Worm (Caenorhabditis elegans) whole organism, mixed stage, embryonic: Measurements from ENCODE around the gene comt-4.
"Not testable (repeated sequence)": the region's sequence is repeated elsewhere in the genome, so short reads cannot be mapped to it uniquely, and the experiment has no call there.

Source experiments
- bed-3 ChIP-seq: fragments of 200-800 bp; sonication (Bioruptor generic); optimal IDR thresholded peaks from 3 replicates; lab custom pipeline; 2018; ENCODE audit warnings: mild to moderate bottlenecking, missing genetic modification characterization, moderate library complexity, missing compliant biosample characterization
- blmp-1 ChIP-seq: fragments of 150-350 bp; optimal IDR thresholded peaks from 2 replicates; lab custom pipeline; 2014; ENCODE audit warnings: missing biosample characterization, missing genetic modification characterization
- ceh-39 ChIP-seq: fragments of 150-350 bp; optimal IDR thresholded peaks from 2 replicates; lab custom pipeline; 2014; ENCODE audit warnings: missing biosample characterization, missing genetic modification characterization
- ceh-43 ChIP-seq: fragments of 200-800 bp; sonication (Bioruptor generic); optimal IDR thresholded peaks from 2 replicates; lab custom pipeline; 2018; ENCODE audit warnings: mild to moderate bottlenecking, missing genetic modification characterization, moderate library complexity, missing compliant biosample characterization
- cnd-1 ChIP-seq: fragments of 200-800 bp; sonication (Bioruptor generic); optimal IDR thresholded peaks from 2 replicates; lab custom pipeline; 2018; ENCODE audit warnings: mild to moderate bottlenecking, missing genetic modification characterization, missing compliant biosample characterization
- drap-1 ChIP-seq: fragments of 200-800 bp; sonication (Bioruptor generic); optimal IDR thresholded peaks from 3 replicates; lab custom pipeline; 2018; ENCODE audit warnings: mild to moderate bottlenecking, missing genetic modification characterization, missing compliant biosample characterization
- elt-1 ChIP-seq: sonication (generic microtip); optimal IDR thresholded peaks from 2 replicates; lab custom pipeline; 2017; ENCODE audit warnings: missing genetic modification characterization, mild to moderate bottlenecking, missing compliant biosample characterization, antibody characterized with exemption, moderate library complexity, borderline replicate concordance; ENCODE audit not compliant: insufficient read depth
- elt-3 ChIP-seq: fragments of 150-350 bp; optimal IDR thresholded peaks from 2 replicates; lab custom pipeline; 2014; ENCODE audit warnings: missing biosample characterization, missing genetic modification characterization
- flh-1 ChIP-seq: fragments of 200-800 bp; sonication (Bioruptor generic); optimal IDR thresholded peaks from 2 replicates; lab custom pipeline; 2018; ENCODE audit warnings: mild to moderate bottlenecking, missing genetic modification characterization, moderate library complexity, missing compliant biosample characterization
- hlh-1 ChIP-seq: fragments of 150-350 bp; optimal IDR thresholded peaks from 2 replicates; lab custom pipeline; 2014; ENCODE audit warnings: missing biosample characterization, missing genetic modification reagents, missing genetic modification characterization
- lin-32 ChIP-seq: fragments of 200-800 bp; sonication (Bioruptor generic); optimal IDR thresholded peaks from 2 replicates; lab custom pipeline; 2018; ENCODE audit warnings: mild to moderate bottlenecking, missing genetic modification characterization, missing compliant biosample characterization
- lsy-2 ChIP-seq: fragments of 150-350 bp; optimal IDR thresholded peaks from 2 replicates; lab custom pipeline; 2014; ENCODE audit warnings: missing biosample characterization, missing genetic modification characterization
- mab-5 ChIP-seq: fragments of 150-350 bp; optimal IDR thresholded peaks from 2 replicates; lab custom pipeline; 2014; ENCODE audit warnings: missing biosample characterization, missing genetic modification characterization
- mls-2 ChIP-seq: sonication (generic microtip); optimal IDR thresholded peaks from 2 replicates; lab custom pipeline; 2016; ENCODE audit warnings: mild to moderate bottlenecking, missing genetic modification characterization, moderate library complexity, missing compliant biosample characterization
- nhr-12 ChIP-seq: fragments of 150-350 bp; optimal IDR thresholded peaks from 2 replicates; lab custom pipeline; 2014; ENCODE audit warnings: missing biosample characterization, missing genetic modification characterization
- nhr-2 ChIP-seq: fragments of 150-350 bp; optimal IDR thresholded peaks from 2 replicates; lab custom pipeline; 2014; ENCODE audit warnings: missing biosample characterization, missing genetic modification characterization
- nhr-237 ChIP-seq: fragments of 150-350 bp; optimal IDR thresholded peaks from 2 replicates; lab custom pipeline; 2014; ENCODE audit warnings: missing biosample characterization, missing genetic modification characterization
- nhr-28 ChIP-seq: fragments of 150-350 bp; optimal IDR thresholded peaks from 2 replicates; lab custom pipeline; 2014; ENCODE audit warnings: missing biosample characterization, missing genetic modification characterization
- nhr-76 ChIP-seq: sonication (generic microtip); optimal IDR thresholded peaks from 2 replicates; lab custom pipeline; 2017; ENCODE audit warnings: missing biosample characterization, missing genetic modification characterization
- pha-4 ChIP-seq: fragments of 150-350 bp; optimal IDR thresholded peaks from 2 replicates; lab custom pipeline; 2018; ENCODE audit warnings: missing biosample characterization, missing genetic modification reagents, missing genetic modification characterization
- sem-2 ChIP-seq: fragments of 200-800 bp; sonication (Bioruptor generic); optimal IDR thresholded peaks from 2 replicates; lab custom pipeline; 2018; ENCODE audit warnings: mild to moderate bottlenecking, missing genetic modification characterization, missing compliant biosample characterization
- snpc-4 ChIP-seq: fragments of 150-350 bp; optimal IDR thresholded peaks from 2 replicates; lab custom pipeline; 2014; ENCODE audit warnings: missing biosample characterization, missing genetic modification characterization
- sptf-1 ChIP-seq: sonication (generic microtip); optimal IDR thresholded peaks from 2 replicates; lab custom pipeline; 2017; ENCODE audit warnings: mild to moderate bottlenecking, missing genetic modification characterization, moderate library complexity, missing compliant biosample characterization
- tbx-8 ChIP-seq: fragments of 200-800 bp; sonication (Bioruptor generic); optimal IDR thresholded peaks from 2 replicates; lab custom pipeline; 2018; ENCODE audit warnings: mild to moderate bottlenecking, missing genetic modification characterization, moderate library complexity, missing compliant biosample characterization
- unc-120 ChIP-seq: sonication (generic microtip); optimal IDR thresholded peaks from 2 replicates; lab custom pipeline; 2017; ENCODE audit warnings: missing genetic modification characterization, missing compliant biosample characterization; ENCODE audit not compliant: poor library complexity, severe bottlenecking
- unc-39 ChIP-seq: fragments of 150-350 bp; optimal IDR thresholded peaks from 2 replicates; lab custom pipeline; 2014; ENCODE audit warnings: missing biosample characterization, missing genetic modification characterization
- unc-62 ChIP-seq: fragments of 150-350 bp; optimal IDR thresholded peaks from 2 replicates; lab custom pipeline; 2014; ENCODE audit warnings: missing biosample characterization, missing genetic modification reagents, missing genetic modification characterization
- zip-8 ChIP-seq: fragments of 150-350 bp; optimal IDR thresholded peaks from 2 replicates; lab custom pipeline; 2014; ENCODE audit warnings: missing biosample characterization, missing genetic modification characterization

Gene comt-4

DNA sequence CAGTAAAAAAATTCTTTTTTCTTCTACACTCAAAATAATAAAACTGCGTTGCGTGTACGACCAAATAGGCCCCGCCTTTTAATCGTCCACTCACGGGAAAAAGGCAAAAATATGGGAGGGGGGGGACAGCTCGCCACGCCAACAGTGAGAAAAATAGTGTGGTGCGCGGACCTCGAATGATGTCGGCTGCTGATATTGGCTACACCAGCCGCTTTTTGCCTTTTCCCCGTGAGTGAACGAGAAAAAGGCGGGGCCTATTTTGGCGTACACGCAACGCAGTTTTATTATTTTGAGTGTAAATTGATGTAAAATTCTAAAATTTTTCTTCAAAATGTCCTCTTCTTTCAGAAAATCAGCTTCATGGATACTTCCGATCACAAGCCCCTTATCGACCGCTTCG, 40.3 kb upstream of the comt-4 start, which contains the start of gene ztf-28:
ztf-28 (plus strand) TSS at position 349 of the 400 bp plus-strand sequence.
- TF ChIP-seq sem-2 (GFP tag; lab: Kevin White, UChicago); nhr-76 (tag; lab: Kevin White, UChicago); lsy-2: not testable (repeated sequence)

DNA sequence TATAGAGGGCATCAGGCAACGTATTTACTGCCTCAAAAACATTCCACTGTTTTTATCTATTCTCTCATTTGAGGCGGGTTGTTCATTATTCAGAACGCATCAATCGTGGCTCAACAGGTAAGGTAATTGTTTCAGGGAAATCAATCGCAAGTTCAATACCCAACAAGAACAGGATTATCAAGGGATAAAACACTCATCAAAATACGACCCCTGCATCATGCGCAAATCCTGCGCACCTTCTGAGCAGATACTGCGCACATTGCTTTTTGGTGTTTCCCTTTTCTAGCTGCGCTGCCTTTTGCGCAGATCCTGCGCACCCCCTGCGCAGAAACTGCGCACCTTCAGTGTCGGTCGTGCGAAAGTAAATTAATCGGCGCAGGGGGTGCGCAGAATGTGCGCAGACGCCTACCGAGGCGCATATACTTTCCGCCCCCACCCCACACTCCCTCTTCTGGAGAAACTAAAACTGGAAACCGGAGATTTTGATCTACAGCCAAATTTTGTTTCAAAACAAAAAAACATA, 35.8 kb upstream of the comt-4 start, which contains the start of gene F36F12.3:
F36F12.3 (plus strand) TSS at position 51 of the 523 bp plus-strand sequence.
- not testable (repeated sequence) for TF ChIP-seq hlh-1 (tag; lab: Kevin White, UChicago); lin-32; ceh-39 (tag; lab: Kevin White, UChicago)

DNA sequence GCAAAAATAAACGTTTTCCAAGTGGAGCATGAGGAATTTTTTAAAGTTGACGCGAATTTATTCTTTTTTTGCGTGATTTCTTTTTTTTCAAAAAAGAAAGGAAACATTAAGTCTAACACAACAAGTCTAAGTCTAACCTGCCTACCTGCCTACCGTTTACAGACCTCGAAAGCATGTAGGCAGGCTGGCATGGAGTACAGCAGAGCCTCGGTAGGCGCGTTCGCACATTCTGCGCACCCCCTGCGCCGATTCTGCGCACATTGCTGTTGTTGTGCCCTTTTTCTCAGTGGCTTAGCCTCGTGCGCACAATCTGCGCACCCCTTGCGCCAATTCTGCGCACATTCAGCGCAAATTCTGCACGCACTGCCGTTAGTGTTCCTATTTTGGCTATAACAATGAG, 33.9 kb upstream of the comt-4 start:
- TF ChIP-seq drap-1 (GFP tag; lab: Kevin White, UChicago) (no peak), mab-5 (tag; lab: Kevin White, UChicago) (no peak), flh-1 (GFP tag; lab: Kevin White, UChicago) (no peak), nhr-237 (tag; lab: Kevin White, UChicago) (no peak), ceh-39 (tag; lab: Kevin White, UChicago) (no peak), zip-8 (tag; lab: Kevin White, UChicago) (no peak), nhr-2 (tag; lab: Kevin White, UChicago) (no peak), pha-4 (tag; lab: Kevin White, UChicago) (no peak), lsy-2 (no peak), sem-2 (GFP tag; lab: Kevin White, UChicago) (no peak), hlh-1 (tag; lab: Kevin White, UChicago) (no peak), nhr-28 (no peak), nhr-12 (tag; lab: Kevin White, UChicago) (no peak), blmp-1 (tag; lab: Kevin White, UChicago) (no peak)

DNA sequence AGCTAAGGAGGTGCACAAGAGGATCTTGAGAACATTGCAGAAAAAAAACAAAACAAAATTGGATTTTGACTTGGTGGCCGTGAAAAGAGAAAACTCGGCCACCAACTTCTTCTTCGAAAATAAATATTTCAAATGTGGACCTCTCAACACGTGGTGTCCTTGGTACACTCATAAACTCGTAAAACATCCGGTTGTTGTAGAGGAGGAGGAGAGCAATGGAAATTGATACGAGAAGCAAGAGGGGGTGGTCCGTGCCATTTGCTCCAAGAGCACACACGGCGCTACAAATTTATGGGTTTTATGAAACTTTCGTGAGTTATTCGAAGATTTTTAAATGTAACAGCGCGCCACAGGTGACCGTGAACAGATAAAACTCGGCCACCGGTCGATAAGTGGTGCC, 31.9 kb upstream of the comt-4 start:
- TF ChIP-seq sem-2 (GFP tag; lab: Kevin White, UChicago) (no peak), hlh-1 (tag; lab: Kevin White, UChicago) (peak; percentile 64)

DNA sequence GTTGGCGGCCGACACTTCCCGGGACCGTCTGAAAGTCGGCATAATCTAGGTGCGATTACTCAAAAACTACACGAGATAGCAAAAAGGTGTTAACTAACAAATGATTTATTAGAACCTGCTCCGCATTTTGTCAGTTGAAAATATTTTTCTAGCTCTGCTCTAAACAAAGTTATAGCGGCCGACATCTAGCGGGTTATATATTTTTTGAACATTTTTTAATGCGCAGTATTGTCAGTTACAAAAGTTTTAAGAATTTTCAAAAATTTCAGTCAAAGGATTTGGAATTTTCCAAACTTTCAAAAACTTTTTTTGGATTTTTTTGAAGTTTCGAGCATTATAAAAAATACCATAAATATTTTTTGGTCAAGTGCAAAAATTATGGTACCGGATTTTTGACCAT, 31.3 kb upstream of the comt-4 start:
- TF ChIP-seq tbx-8 (GFP tag; lab: Kevin White, UChicago) (no peak), mls-2 (tag; lab: Kevin White, UChicago) (no peak), zip-8 (tag; lab: Kevin White, UChicago) (no peak)

DNA sequence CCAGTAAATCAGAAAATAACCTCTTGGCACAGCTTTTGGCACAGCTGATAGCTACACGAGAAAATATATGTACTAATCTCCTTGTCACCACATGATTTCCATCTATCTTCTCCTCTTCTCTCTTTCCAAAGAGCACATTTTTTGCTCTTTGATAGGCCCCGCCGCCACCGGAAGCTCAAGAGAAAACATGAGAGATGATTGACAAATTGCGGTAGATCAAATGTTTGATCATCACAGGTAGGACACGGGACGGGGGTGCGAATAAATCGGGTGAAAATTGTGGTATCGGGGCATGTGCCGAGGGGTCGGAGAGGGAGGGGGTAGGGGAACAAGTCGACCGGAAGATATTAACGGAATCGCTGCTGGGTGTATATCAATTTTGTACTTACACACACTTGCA, 26.1 kb upstream of the comt-4 start:
- TF ChIP-seq sptf-1 (tag; lab: Kevin White, UChicago) = no peak
- TF ChIP-seq ceh-43 (GFP tag; lab: Kevin White, UChicago) = no peak
- no peak for TF ChIP-seq bed-3 (GFP tag; lab: Kevin White, UChicago)
- peak; percentile 66 for TF ChIP-seq unc-62 (GFP tag; lab: Kevin White, UChicago)
- no peak for TF ChIP-seq cnd-1 (tag; lab: Kevin White, UChicago)
- TF ChIP-seq unc-120 = peak; percentile 13
- no peak for TF ChIP-seq lin-32
- TF ChIP-seq drap-1 (GFP tag; lab: Kevin White, UChicago) = no peak
- TF ChIP-seq nhr-12 (tag; lab: Kevin White, UChicago) = no peak
- no peak for TF ChIP-seq elt-3 (tag; lab: Kevin White, UChicago)
- TF ChIP-seq mab-5 (tag; lab: Kevin White, UChicago) = no peak
- no peak for TF ChIP-seq pha-4 (tag; lab: Kevin White, UChicago)
- TF ChIP-seq elt-1 (tag; lab: Kevin White, UChicago) = no peak

DNA sequence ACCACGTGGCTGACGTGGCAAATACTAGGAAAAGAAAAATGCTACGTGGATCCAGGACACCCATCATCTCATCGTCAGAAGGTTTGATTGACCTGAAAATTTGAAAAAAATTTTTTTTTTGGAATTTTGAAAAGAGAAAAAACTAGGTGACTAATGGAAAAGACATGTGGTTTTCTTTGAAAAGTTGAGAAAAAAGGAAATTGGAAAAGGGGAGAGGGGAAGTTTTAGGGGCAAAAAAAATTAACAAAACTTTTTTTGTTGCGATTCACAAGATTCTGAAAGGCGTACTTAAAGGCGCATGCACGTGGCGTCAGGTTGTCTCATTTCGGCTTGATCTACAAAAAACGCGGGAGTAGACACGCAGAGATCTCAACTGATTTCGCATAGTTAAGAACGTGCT, 22.8 kb upstream of the comt-4 start, which contains the start of gene Y40B10A.9:
Y40B10A.9 (minus strand) TSS at position 101 of the 400 bp plus-strand sequence.
- TF ChIP-seq bed-3 (GFP tag; lab: Kevin White, UChicago) (no peak), mls-2 (tag; lab: Kevin White, UChicago) (no peak), pha-4 (tag; lab: Kevin White, UChicago) (no peak), unc-39 (tag; lab: Kevin White, UChicago) (no peak), snpc-4 (tag; lab: Kevin White, UChicago) (no peak), sptf-1 (tag; lab: Kevin White, UChicago) (no peak), hlh-1 (tag; lab: Kevin White, UChicago) (no peak), nhr-2 (tag; lab: Kevin White, UChicago) (no peak)
